Fruit fly (Drosophila melanogaster) whole organism, embryonic: Measurements from ENCODE around the gene CG6414.
A peak's percentile ranks its signal among the peaks of the same experiment; 100 is the strongest.

Experiments used
- Abd-B ChIP-seq: fragments of 200-800 bp; sonication (Bioruptor generic); optimal IDR thresholded peaks from 2 replicates; lab custom pipeline; 2018; ENCODE audit warnings: missing biosample characterization, mild to moderate bottlenecking, missing genetic modification characterization, moderate library complexity
- Atf3 ChIP-seq: fragments of 200-800 bp; sonication (Bioruptor generic); optimal IDR thresholded peaks from 3 replicates; lab custom pipeline; 2016; ENCODE audit warnings: missing biosample characterization, missing genetic modification characterization
- Awh ChIP-seq: fragments of 200-800 bp; sonication (Bioruptor generic); IDR thresholded peaks from 2 replicates; pipeline ENCODE4, ENCODE4 v1.3.6; 2022; ENCODE audit warnings: missing biosample characterization, missing genetic modification characterization
- CG10209 ChIP-seq: fragments of 200-800 bp; sonication (Bioruptor generic); optimal IDR thresholded peaks from 3 replicates; lab custom pipeline; 2017; ENCODE audit warnings: missing biosample characterization, mild to moderate bottlenecking, missing genetic modification characterization, missing genetic modification reagents
- CG12942 ChIP-seq: fragments of 200-800 bp; sonication (Bioruptor generic); optimal IDR thresholded peaks from 3 replicates; lab custom pipeline; 2016; ENCODE audit warnings: missing biosample characterization, missing genetic modification characterization
- CG14710 ChIP-seq: fragments of 200-800 bp; sonication (Bioruptor generic); optimal IDR thresholded peaks from 3 replicates; lab custom pipeline; 2019; ENCODE audit warnings: missing biosample characterization, mild to moderate bottlenecking, missing genetic modification characterization, moderate library complexity
- CG15011 ChIP-seq: fragments of 200-800 bp; sonication (Bioruptor generic); optimal IDR thresholded peaks from 3 replicates; lab custom pipeline; 2018; ENCODE audit warnings: missing biosample characterization, mild to moderate bottlenecking, missing genetic modification characterization
- CG17612 ChIP-seq: fragments of 200-800 bp; sonication (Bioruptor generic); IDR thresholded peaks from 2 replicates; pipeline ENCODE4 v1.3.6; 2022; ENCODE audit warnings: missing biosample characterization, missing genetic modification characterization
- CG18599 ChIP-seq: fragments of 200-800 bp; sonication (Bioruptor generic); optimal IDR thresholded peaks from 3 replicates; lab custom pipeline; 2017; ENCODE audit warnings: missing biosample characterization, missing genetic modification characterization, mild to moderate bottlenecking, moderate library complexity, missing genetic modification reagents
- CG2875 ChIP-seq: fragments of 200-800 bp; sonication (Bioruptor generic); optimal IDR thresholded peaks from 2 replicates; lab custom pipeline; 2017; ENCODE audit warnings: missing biosample characterization, mild to moderate bottlenecking, missing genetic modification characterization, missing genetic modification reagents
- CG2889 ChIP-seq: fragments of 200-800 bp; sonication (Bioruptor generic); IDR thresholded peaks from 3 replicates; pipeline ENCODE4 v1.3.6; 2022; ENCODE audit warnings: missing biosample characterization, missing genetic modification characterization
- CG30403 ChIP-seq: fragments of 200-800 bp; sonication (Bioruptor generic); optimal IDR thresholded peaks from 3 replicates; lab custom pipeline; 2016; ENCODE audit warnings: missing biosample characterization, missing genetic modification characterization
- CG31365 ChIP-seq: fragments of 200-800 bp; sonication (Bioruptor generic); optimal IDR thresholded peaks from 2 replicates; lab custom pipeline; 2018; ENCODE audit warnings: missing biosample characterization, mild to moderate bottlenecking, missing genetic modification characterization
- CG31388 ChIP-seq: fragments of 200-800 bp; sonication (Bioruptor generic); optimal IDR thresholded peaks from 2 replicates; lab custom pipeline; 2016; ENCODE audit warnings: missing biosample characterization, missing genetic modification characterization
- CG3281 ChIP-seq: fragments of 200-800 bp; sonication (Bioruptor generic); optimal IDR thresholded peaks from 3 replicates; lab custom pipeline; 2017; ENCODE audit warnings: missing biosample characterization, mild to moderate bottlenecking, missing genetic modification characterization
- CG34422 ChIP-seq: fragments of 200-800 bp; sonication (Bioruptor generic); IDR thresholded peaks from 3 replicates; pipeline ENCODE4 v1.3.6; 2022; ENCODE audit warnings: missing biosample characterization, missing genetic modification characterization
- CG4404 ChIP-seq: fragments of 200-800 bp; sonication (Bioruptor generic); IDR thresholded peaks from 2 replicates; pipeline ENCODE4 v1.3.6; 2022; ENCODE audit warnings: missing biosample characterization, missing genetic modification characterization
- CG4854 ChIP-seq: fragments of 200-800 bp; sonication (Bioruptor generic); optimal IDR thresholded peaks from 2 replicates; lab custom pipeline; 2016; ENCODE audit warnings: missing biosample characterization, missing genetic modification characterization, inconsistent platforms
- CG8765 ChIP-seq: fragments of 200-800 bp; sonication (Bioruptor generic); IDR thresholded peaks from 2 replicates; pipeline ENCODE4 v1.3.6; 2022; ENCODE audit warnings: missing biosample characterization, missing genetic modification characterization
- CG8924 ChIP-seq: fragments of 200-800 bp; optimal IDR thresholded peaks from 3 replicates; lab custom pipeline; 2019; ENCODE audit warnings: missing biosample characterization, mild to moderate bottlenecking, missing genetic modification characterization, moderate library complexity
- CG9727 ChIP-seq: fragments of 200-800 bp; sonication (Bioruptor generic); optimal IDR thresholded peaks from 3 replicates; lab custom pipeline; 2017; ENCODE audit warnings: missing biosample characterization, mild to moderate bottlenecking, missing genetic modification characterization
- Camta ChIP-seq: fragments of 200-800 bp; sonication (Bioruptor generic); optimal IDR thresholded peaks from 2 replicates; lab custom pipeline; 2016; ENCODE audit warnings: missing biosample characterization, missing genetic modification characterization
- CrebB ChIP-seq: fragments of 200-800 bp; sonication (Bioruptor generic); optimal IDR thresholded peaks from 3 replicates; lab custom pipeline; 2018; ENCODE audit warnings: missing biosample characterization, mild to moderate bottlenecking, missing genetic modification characterization
- Dad ChIP-seq: fragments of 200-800 bp; sonication (Bioruptor generic); optimal IDR thresholded peaks from 3 replicates; lab custom pipeline; 2016; ENCODE audit warnings: missing biosample characterization, missing genetic modification characterization
- Doc2 ChIP-seq: fragments of 200-800 bp; sonication (Bioruptor generic); IDR thresholded peaks from 2 replicates; pipeline ENCODE4 v1.3.6; 2022; ENCODE audit warnings: missing biosample characterization, missing genetic modification characterization
- Kr ChIP-seq: fragments of 200-800 bp; sonication (Bioruptor generic); optimal IDR thresholded peaks from 2 replicates; lab custom pipeline; 2017; ENCODE audit warnings: missing biosample characterization, mild to moderate bottlenecking, missing genetic modification characterization
- NC2α ChIP-seq: fragments of 200-800 bp; sonication (Bioruptor generic); optimal IDR thresholded peaks from 2 replicates; lab custom pipeline; 2016; ENCODE audit warnings: missing biosample characterization, missing genetic modification characterization
- Rfx ChIP-seq: fragments of 200-800 bp; sonication (Bioruptor generic); IDR thresholded peaks from 2 replicates; pipeline ENCODE4 v1.3.6; 2022; ENCODE audit warnings: missing biosample characterization, missing genetic modification characterization
- ac ChIP-seq: fragments of 200-800 bp; sonication (Bioruptor generic); optimal IDR thresholded peaks from 3 replicates; lab custom pipeline; 2017; ENCODE audit warnings: missing biosample characterization, mild to moderate bottlenecking, missing genetic modification characterization
- al ChIP-seq: fragments of 200-800 bp; sonication (Bioruptor generic); IDR thresholded peaks from 2 replicates; pipeline ENCODE4 v1.3.6; 2022; ENCODE audit warnings: missing biosample characterization, missing genetic modification characterization
- ase ChIP-seq: fragments of 200-800 bp; sonication (Bioruptor generic); IDR thresholded peaks from 3 replicates; pipeline ENCODE4 v1.3.6; 2022; ENCODE audit warnings: missing biosample characterization, missing genetic modification characterization
- btn ChIP-seq: fragments of 200-800 bp; sonication (Bioruptor generic); optimal IDR thresholded peaks from 2 replicates; lab custom pipeline; 2016; ENCODE audit warnings: missing biosample characterization, missing genetic modification characterization
- cas ChIP-seq: fragments of 200-800 bp; sonication (Bioruptor generic); IDR thresholded peaks from 2 replicates; pipeline ENCODE4 v1.3.6; 2022; ENCODE audit warnings: missing biosample characterization, missing genetic modification characterization
- eve ChIP-seq, 2 experiments: fragments of >200 bp; optimal IDR thresholded peaks; 2 replicates each; lab custom pipeline; 2017; ENCODE audit warnings: missing biosample characterization in 2 of 2, missing genetic modification characterization in 2 of 2
- fd102C ChIP-seq: fragments of 200-800 bp; sonication (Bioruptor generic); optimal IDR thresholded peaks from 2 replicates; lab custom pipeline; 2018; ENCODE audit warnings: missing biosample characterization, mild to moderate bottlenecking, missing genetic modification characterization, moderate library complexity
- fd64A ChIP-seq: fragments of 200-800 bp; sonication (Bioruptor generic); optimal IDR thresholded peaks from 3 replicates; lab custom pipeline; 2018; ENCODE audit warnings: missing biosample characterization, mild to moderate bottlenecking, missing genetic modification characterization
- fd96Cb ChIP-seq: fragments of 200-800 bp; sonication (Bioruptor generic); optimal IDR thresholded peaks from 2 replicates; lab custom pipeline; 2018; ENCODE audit warnings: missing biosample characterization, mild to moderate bottlenecking, missing genetic modification characterization, moderate library complexity
- insv ChIP-seq, 2 experiments: fragments of 200-800 bp; sonication (Bioruptor generic); optimal IDR thresholded peaks; 3 replicates each; lab custom pipeline; 2016 to 2018; ENCODE audit warnings: missing biosample characterization in 2 of 2, missing genetic modification characterization in 2 of 2
- kah ChIP-seq: fragments of 200-800 bp; sonication (Bioruptor generic); optimal IDR thresholded peaks from 2 replicates; lab custom pipeline; 2018; ENCODE audit warnings: missing biosample characterization, mild to moderate bottlenecking, missing genetic modification characterization
- kni ChIP-seq: fragments of 200-800 bp; sonication (Bioruptor generic); optimal IDR thresholded peaks from 3 replicates; lab custom pipeline; 2017; ENCODE audit warnings: mild to moderate bottlenecking, missing biosample characterization, missing genetic modification reagents, missing genetic modification characterization
- lilli ChIP-seq: fragments of 200-800 bp; sonication (Bioruptor generic); optimal IDR thresholded peaks from 3 replicates; lab custom pipeline; 2016; ENCODE audit warnings: missing biosample characterization, missing genetic modification characterization
- mld ChIP-seq: fragments of 200-800 bp; sonication (Bioruptor generic); IDR thresholded peaks from 3 replicates; pipeline ENCODE4 v1.3.6; 2022; ENCODE audit warnings: missing biosample characterization, missing genetic modification characterization; ENCODE audit not compliant: partially characterized antibody
- nmo ChIP-seq: fragments of 200-800 bp; sonication (Bioruptor generic); optimal IDR thresholded peaks from 2 replicates; lab custom pipeline; 2018; ENCODE audit warnings: missing biosample characterization, mild to moderate bottlenecking, missing genetic modification characterization, moderate library complexity
- pros ChIP-seq: fragments of 200-800 bp; sonication (Bioruptor generic); optimal IDR thresholded peaks from 3 replicates; lab custom pipeline; 2019; ENCODE audit warnings: missing biosample characterization, mild to moderate bottlenecking, missing genetic modification characterization, moderate library complexity
- pzg ChIP-seq: fragments of 200-800 bp; sonication (Bioruptor generic); optimal IDR thresholded peaks from 3 replicates; lab custom pipeline; 2018; ENCODE audit warnings: missing biosample characterization, mild to moderate bottlenecking, missing genetic modification characterization, moderate library complexity
- shn ChIP-seq: fragments of 200-800 bp; sonication (Bioruptor generic); optimal IDR thresholded peaks from 3 replicates; lab custom pipeline; 2016; ENCODE audit warnings: missing biosample characterization, missing genetic modification characterization
- sim ChIP-seq: fragments of 200-800 bp; sonication (Bioruptor generic); IDR thresholded peaks from 2 replicates; pipeline ENCODE4 v1.3.6; 2022; ENCODE audit warnings: missing biosample characterization, missing genetic modification characterization
- stc ChIP-seq: fragments of 200-800 bp; sonication (Bioruptor generic); IDR thresholded peaks from 2 replicates; pipeline ENCODE4 v1.3.6; 2022; ENCODE audit warnings: missing biosample characterization, missing genetic modification characterization
- unc-4 ChIP-seq: fragments of 200-800 bp; sonication (Bioruptor generic); IDR thresholded peaks from 2 replicates; pipeline ENCODE4 v1.3.6; 2022; ENCODE audit warnings: missing biosample characterization, missing genetic modification characterization; ENCODE audit not compliant: partially characterized antibody
- unpg ChIP-seq: fragments of 200-800 bp; sonication (Bioruptor generic); optimal IDR thresholded peaks from 3 replicates; lab custom pipeline; 2018; ENCODE audit warnings: missing biosample characterization, mild to moderate bottlenecking, missing genetic modification characterization, moderate library complexity
- yki ChIP-seq: fragments of >200 bp; optimal IDR thresholded peaks from 3 replicates; lab custom pipeline; 2018
- zen ChIP-seq: fragments of 200-800 bp; sonication (Bioruptor generic); optimal IDR thresholded peaks from 3 replicates; lab custom pipeline; 2018; ENCODE audit warnings: missing biosample characterization, mild to moderate bottlenecking, missing genetic modification characterization, moderate library complexity

The CG6414 gene

dm6 chrX:4010835-4011234 is 39.7 kb upstream of the CG6414 start (continued):
- no peak for TF ChIP-seq CG17612
- TF ChIP-seq CG2875 (GFP tag; lab: Kevin White, UChicago) = peak; percentile 40
- TF ChIP-seq CG4854 (GFP tag; lab: Kevin White, UChicago) = no peak
- TF ChIP-seq CG12942 (GFP tag; lab: Kevin White, UChicago) = no peak
- TF ChIP-seq CG8924 = peak; percentile 41
- peak; percentile 49 for TF ChIP-seq CG10209 (GFP tag; lab: Kevin White, UChicago)
- no peak for TF ChIP-seq cas (GFP tag; lab: Robert Waterston, UW)
- no peak for TF ChIP-seq CG15011 (GFP tag; lab: Kevin White, UChicago)
- TF ChIP-seq NC2α (GFP tag; lab: Kevin White, UChicago) = no peak
- no peak for TF ChIP-seq pzg
- TF ChIP-seq ac = no peak
- TF ChIP-seq CG18599 (GFP tag; lab: Kevin White, UChicago) = peak; percentile 73
- peak; percentile 29 for TF ChIP-seq CG3281
- no peak for TF ChIP-seq kah
- TF ChIP-seq Doc2 = no peak
- no peak for TF ChIP-seq Camta (GFP tag; lab: Kevin White, UChicago)
- no peak for TF ChIP-seq Atf3
- no peak for TF ChIP-seq insv (GFP tag; optimal IDR thresholded peaks at IDR 0.05; lab: Kevin White, UChicago)
- TF ChIP-seq Abd-B (GFP tag; lab: Kevin White, UChicago) = no peak
- TF ChIP-seq kni (GFP tag; lab: Kevin White, UChicago) = no peak
- no peak for TF ChIP-seq al (GFP tag; lab: Robert Waterston, UW)
- TF ChIP-seq CG31365 (tag; lab: Kevin White, UChicago) = no peak
- TF ChIP-seq Kr (GFP tag; lab: Kevin White, UChicago) = no peak
- peak; percentile 21 for TF ChIP-seq CG9727 (GFP tag; lab: Kevin White, UChicago)
- TF ChIP-seq CG34422 (GFP tag; lab: Robert Waterston, UW) = no peak
- no peak for TF ChIP-seq pros (GFP tag; lab: Kevin White, UChicago)
- no peak for TF ChIP-seq stc (GFP tag; lab: Robert Waterston, UW)
- no peak for TF ChIP-seq eve (GFP tag; optimal IDR thresholded peaks at IDR 0.05; lab: Kevin White, UChicago)
- no peak for TF ChIP-seq fd102C (GFP tag; lab: Kevin White, UChicago)
- TF ChIP-seq yki (lab: Kevin White, UChicago) = no peak
- no peak for TF ChIP-seq zen
- peak; percentile 40 for TF ChIP-seq nmo (GFP tag; lab: Kevin White, UChicago)
- TF ChIP-seq CG14710 (tag; lab: Kevin White, UChicago) = peak; percentile 36
- no peak for TF ChIP-seq Awh (GFP tag; lab: Robert Waterston, UW)
- no peak for TF ChIP-seq CG31388 (GFP tag; lab: Kevin White, UChicago)
- peak; percentile 63 for TF ChIP-seq Rfx (GFP tag; lab: Robert Waterston, UW)
- no peak for TF ChIP-seq sim (GFP tag; lab: Robert Waterston, UW)
- peak; percentile 57; the same call in 1 of the 2 replicates for TF ChIP-seq CG4404 (GFP tag; lab: Robert Waterston, UW)
- no peak for TF ChIP-seq CrebB
- TF ChIP-seq Dad (GFP tag; lab: Kevin White, UChicago) = no peak
- TF ChIP-seq shn = peak; percentile 14
- TF ChIP-seq btn = peak; percentile 3
- TF ChIP-seq CG8765 (GFP tag; lab: Robert Waterston, UW) = no peak; the same call in 1 of the 2 replicates
- TF ChIP-seq ase = no peak
- TF ChIP-seq lilli (GFP tag; lab: Kevin White, UChicago) = peak; percentile 22
- no peak for TF ChIP-seq mld (GFP tag; lab: Robert Waterston, UW)
- no peak for TF ChIP-seq unc-4 (GFP tag; lab: Robert Waterston, UW)
- peak; percentile 43 for TF ChIP-seq CG30403 (GFP tag; lab: Kevin White, UChicago)
- TF ChIP-seq unpg (GFP tag; lab: Kevin White, UChicago) = peak; percentile 62
- TF ChIP-seq fd64A (GFP tag; lab: Kevin White, UChicago) = no peak
- TF ChIP-seq CG2889 (GFP tag; lab: Robert Waterston, UW) = no peak
- peak; percentile 48 for TF ChIP-seq fd96Cb (tag; lab: Kevin White, UChicago)
